Worm (Caenorhabditis elegans) whole organism, L1 larva: Measurements from ENCODE around the gene F07B10.7.

Experiments
- ces-1 ChIP-seq: fragments of 150-350 bp; optimal IDR thresholded peaks from 2 replicates; lab custom pipeline; 2014; ENCODE audit warnings: missing biosample characterization, missing genetic modification reagents, missing genetic modification characterization
- dpl-1 ChIP-seq, 3 experiments: fragments of 150-350 bp in 2 of 3; sonication (generic microtip) in 1 of 3; optimal IDR thresholded peaks; 2 replicates each; lab custom pipeline; 2014 to 2017; ENCODE audit warnings: missing biosample characterization in 3 of 3, missing genetic modification characterization in 3 of 3, missing genetic modification reagents in 3 of 3
- ets-5 ChIP-seq: fragments of 200-800 bp; sonication (Bioruptor generic); IDR thresholded peaks from 2 replicates; pipeline ENCODE4 v1.3.6; 2022; ENCODE audit warnings: missing genetic modification characterization, missing compliant biosample characterization
- fos-1 ChIP-seq: fragments of 150-350 bp; optimal IDR thresholded peaks from 2 replicates; lab custom pipeline; 2014; ENCODE audit warnings: missing biosample characterization, missing genetic modification characterization
- lin-39 ChIP-seq: fragments of 150-350 bp; optimal IDR thresholded peaks from 2 replicates; lab custom pipeline; 2014; ENCODE audit warnings: missing biosample characterization, missing genetic modification reagents, missing genetic modification characterization
- mep-1 ChIP-seq: fragments of 150-350 bp; optimal IDR thresholded peaks from 2 replicates; lab custom pipeline; 2014; ENCODE audit warnings: missing biosample characterization, missing genetic modification characterization
- nhr-76 ChIP-seq: sonication (generic microtip); optimal IDR thresholded peaks from 2 replicates; lab custom pipeline; 2017; ENCODE audit warnings: missing biosample characterization, missing genetic modification characterization
- nhr-85 ChIP-seq: sonication (generic microtip); peaks from one replicate; lab custom pipeline; 2016; ENCODE audit warnings: missing genetic modification characterization, inconsistent platforms, missing compliant biosample characterization
- snpc-4 ChIP-seq: fragments of 150-350 bp; optimal IDR thresholded peaks from 2 replicates; lab custom pipeline; 2014; ENCODE audit warnings: missing biosample characterization, missing genetic modification characterization
- sptf-1 ChIP-seq: fragments of 150-350 bp; optimal IDR thresholded peaks from 2 replicates; lab custom pipeline; 2014; ENCODE audit warnings: missing biosample characterization, missing genetic modification characterization
- ztf-11 ChIP-seq, 2 experiments: sonication (generic microtip); optimal IDR thresholded peaks; 2 replicates each; lab custom pipeline; 2016 to 2017; ENCODE audit warnings: missing genetic modification characterization in 2 of 2, missing biosample characterization in 1 of 2, missing compliant biosample characterization in 1 of 2

ce11 chrV:11281414-11282209 is 21.1 kb upstream of the F07B10.7 start:
- TF ChIP-seq snpc-4 (tag; lab: Kevin White, UChicago): no peak
- no peak for TF ChIP-seq ztf-11 (tag; optimal IDR thresholded peaks at IDR 0.05; lab: Kevin White, UChicago)
- peak; percentile 66 for TF ChIP-seq mep-1
- peak in 1 of 3 experiments; percentile 9 for TF ChIP-seq dpl-1 (GFP tag; optimal IDR thresholded peaks at IDR 0.05; lab: Kevin White, UChicago)
- TF ChIP-seq nhr-85 (tag; lab: Kevin White, UChicago): peak; percentile 37
- no peak for TF ChIP-seq lin-39
- TF ChIP-seq ets-5 (GFP tag; lab: Robert Waterston, UW): no peak
- no peak for TF ChIP-seq fos-1
- TF ChIP-seq ces-1 (GFP tag; lab: Kevin White, UChicago): no peak
- no peak for TF ChIP-seq sptf-1 (tag; lab: Kevin White, UChicago)
- TF ChIP-seq nhr-76 (tag; lab: Kevin White, UChicago): no peak
